Fruit fly (Drosophila melanogaster) whole organism, wandering third instar larva: ENCODE data around the gene CG12702.

ENCODE experiments used
- Dif ChIP-seq: fragments of 200-275, 200-300 bp; sonication (Bioruptor generic); optimal IDR thresholded peaks from 2 replicates; lab custom pipeline; 2018; ENCODE audit warnings: missing biosample characterization, missing genetic modification characterization; ENCODE audit not compliant: partially characterized antibody
- N ChIP-seq: fragments of >200 bp; optimal IDR thresholded peaks from 2 replicates; lab custom pipeline; 2018; ENCODE audit warnings: missing biosample characterization, missing external identifiers, missing genetic modification characterization
- br ChIP-seq: fragments of 200-800 bp; sonication (Bioruptor generic); optimal IDR thresholded peaks from 2 replicates; lab custom pipeline; 2016; ENCODE audit warnings: missing biosample characterization, missing genetic modification characterization
- dmrt93B ChIP-seq: fragments of 200-800 bp; sonication (Bioruptor generic); optimal IDR thresholded peaks from 2 replicates; lab custom pipeline; 2018; ENCODE audit warnings: missing biosample characterization, mild to moderate bottlenecking, missing genetic modification characterization
- dsf ChIP-seq: sonication (Bioruptor generic); optimal IDR thresholded peaks from 2 replicates; lab custom pipeline; 2016; ENCODE audit warnings: missing biosample characterization, missing genetic modification characterization, borderline replicate concordance
- h ChIP-seq: fragments of 200-800 bp; sonication (Bioruptor generic); optimal IDR thresholded peaks from 3 replicates; lab custom pipeline; 2016; ENCODE audit warnings: missing biosample characterization, mild to moderate bottlenecking, missing genetic modification characterization
- usp ChIP-seq: fragments of >200 bp; optimal IDR thresholded peaks from 2 replicates; lab custom pipeline; 2017; ENCODE audit warnings: missing biosample characterization, missing genetic modification characterization
- woc ChIP-seq: sonication (Bioruptor generic); optimal IDR thresholded peaks from 2 replicates; lab custom pipeline; 2016; ENCODE audit warnings: missing biosample characterization, mild to moderate bottlenecking, missing genetic modification characterization

DNA sequence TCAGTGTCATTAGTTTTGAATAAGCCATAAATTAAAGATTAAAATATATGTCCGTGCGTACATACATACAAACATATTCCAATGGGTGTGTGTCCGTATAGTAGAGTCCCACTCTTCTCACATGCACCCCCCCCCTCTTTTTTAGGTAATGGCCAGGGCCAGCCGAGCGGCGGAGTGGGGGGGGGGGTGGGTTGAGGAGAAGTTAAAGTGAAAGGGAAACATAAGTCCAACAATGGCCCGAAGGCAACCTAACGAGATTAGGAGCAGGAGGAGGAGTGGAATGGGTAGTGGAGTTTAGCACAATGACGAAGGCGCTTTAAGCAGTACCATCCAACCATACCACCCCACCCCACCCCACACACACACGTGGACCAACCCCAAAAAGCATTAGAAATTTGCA lies 31.1 kb upstream of the CG12702 start:
- TF ChIP-seq woc (no peak), usp (no peak), dmrt93B (GFP tag; lab: Kevin White, UChicago) (no peak), h (no peak), N (GFP tag; lab: Kevin White, UChicago) (no peak), Dif (no peak), br (no peak), dsf (no peak)
